Fruit fly (Drosophila melanogaster) whole organism, adult: ENCODE results near the gene Top2.
A peak's percentile ranks its signal among the peaks of the same experiment; 100 is the strongest.

Experiments used
- CG11617 ChIP-seq: fragments of 200-800 bp; sonication (Bioruptor generic); optimal IDR thresholded peaks from 2 replicates; lab custom pipeline; 2017; ENCODE audit warnings: mild to moderate bottlenecking, missing biosample characterization, missing genetic modification reagents, missing genetic modification characterization
- CG12768 ChIP-seq: fragments of 200-800 bp; sonication (Bioruptor generic); optimal IDR thresholded peaks from 2 replicates; lab custom pipeline; 2017; ENCODE audit warnings: missing biosample characterization, missing genetic modification characterization, mild to moderate bottlenecking, moderate library complexity, missing genetic modification reagents
- CG14711 ChIP-seq: fragments of 200-800 bp; sonication (Bioruptor generic); optimal IDR thresholded peaks from 2 replicates; lab custom pipeline; 2018; ENCODE audit warnings: missing biosample characterization, mild to moderate bottlenecking, missing genetic modification characterization, moderate library complexity
- CG1620 ChIP-seq: fragments of 200-800 bp; sonication (Bioruptor generic); optimal IDR thresholded peaks from 2 replicates; lab custom pipeline; 2016; ENCODE audit warnings: missing biosample characterization, missing genetic modification characterization
- CG33017 ChIP-seq: fragments of 200-800 bp; sonication (Bioruptor generic); optimal IDR thresholded peaks from 2 replicates; lab custom pipeline; 2018; ENCODE audit warnings: missing biosample characterization, mild to moderate bottlenecking, missing genetic modification characterization, moderate library complexity
- CG5204 ChIP-seq: fragments of 200-800 bp; sonication (Bioruptor generic); optimal IDR thresholded peaks from 2 replicates; lab custom pipeline; 2016; ENCODE audit warnings: missing biosample characterization, missing genetic modification characterization
- CG7045 ChIP-seq: fragments of 200-800 bp; sonication (Bioruptor generic); optimal IDR thresholded peaks from 2 replicates; lab custom pipeline; 2017; ENCODE audit warnings: missing biosample characterization, mild to moderate bottlenecking, missing genetic modification characterization
- CG7101 ChIP-seq: fragments of 200-800 bp; sonication (Bioruptor generic); optimal IDR thresholded peaks from 2 replicates; lab custom pipeline; 2018; ENCODE audit warnings: missing biosample characterization, mild to moderate bottlenecking, missing genetic modification characterization, moderate library complexity
- Clk ChIP-seq: fragments of 200-800 bp; sonication (Bioruptor generic); optimal IDR thresholded peaks from 2 replicates; lab custom pipeline; 2017; ENCODE audit warnings: missing biosample characterization, missing genetic modification characterization
- Crg-1 ChIP-seq: fragments of 200-800 bp; sonication (Bioruptor generic); optimal IDR thresholded peaks from 2 replicates; lab custom pipeline; 2016; ENCODE audit warnings: missing biosample characterization, missing genetic modification characterization
- Hr96 ChIP-seq: fragments of 200-800 bp; sonication (Bioruptor generic); optimal IDR thresholded peaks from 2 replicates; lab custom pipeline; 2016; ENCODE audit warnings: missing biosample characterization, missing genetic modification characterization
- Mnt ChIP-seq: fragments of 200-800 bp; sonication (Bioruptor generic); optimal IDR thresholded peaks from 2 replicates; lab custom pipeline; 2016; ENCODE audit warnings: missing biosample characterization, mild to moderate bottlenecking, missing genetic modification characterization
- bab1 ChIP-seq: fragments of 200-800 bp; sonication (Bioruptor generic); optimal IDR thresholded peaks from 3 replicates; lab custom pipeline; 2019; ENCODE audit warnings: missing biosample characterization, mild to moderate bottlenecking, missing genetic modification characterization, moderate library complexity
- cic ChIP-seq: fragments of 200-800 bp; sonication (Bioruptor generic); optimal IDR thresholded peaks from 2 replicates; lab custom pipeline; 2017; ENCODE audit warnings: missing biosample characterization, mild to moderate bottlenecking, missing genetic modification characterization, moderate library complexity
- cnc ChIP-seq, 2 experiments: fragments of >200 bp; optimal IDR thresholded peaks; 2 replicates each; lab custom pipeline; 2017
- kay ChIP-seq: fragments of 200-800 bp; sonication (Bioruptor generic); peaks from one replicate; lab custom pipeline; 2016; ENCODE audit warnings: missing biosample characterization, missing genetic modification characterization, borderline replicate concordance
- ovo ChIP-seq: fragments of 200-800 bp; sonication (Bioruptor generic); optimal IDR thresholded peaks from 2 replicates; lab custom pipeline; 2016; ENCODE audit warnings: missing biosample characterization, missing genetic modification characterization
- pad ChIP-seq: fragments of 200-800 bp; sonication (Bioruptor generic); optimal IDR thresholded peaks from 3 replicates; lab custom pipeline; 2017; ENCODE audit warnings: missing biosample characterization, missing genetic modification characterization, mild to moderate bottlenecking, moderate library complexity, missing genetic modification reagents
- tj ChIP-seq: fragments of 200-800 bp; sonication (Bioruptor generic); optimal IDR thresholded peaks from 3 replicates; lab custom pipeline; 2017; ENCODE audit warnings: missing biosample characterization, mild to moderate bottlenecking, missing genetic modification characterization, moderate library complexity
- toe ChIP-seq: fragments of 200-800 bp; sonication (Bioruptor generic); optimal IDR thresholded peaks from 2 replicates; lab custom pipeline; 2016; ENCODE audit warnings: missing biosample characterization, missing genetic modification characterization

The Top2 gene

DNA sequence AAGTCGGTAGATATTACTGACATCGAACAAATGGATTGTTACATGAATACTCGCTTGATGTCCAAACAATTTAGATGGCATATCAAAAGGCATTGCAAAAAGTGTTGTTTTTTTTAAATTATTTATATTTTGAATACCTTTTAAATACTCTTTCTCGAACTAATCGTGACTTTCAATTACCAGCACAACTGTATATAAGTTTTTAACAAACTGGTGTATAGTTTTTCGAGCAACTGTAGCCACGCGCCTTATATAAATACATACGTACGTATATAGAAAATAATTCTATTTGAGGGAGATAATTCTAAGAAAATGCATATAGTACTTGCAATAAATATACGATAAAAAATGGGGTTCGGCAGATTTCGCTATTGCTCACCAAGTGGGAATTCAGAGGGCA, 13.0 kb downstream of the Top2 start:
- TF ChIP-seq CG5204: no peak
- TF ChIP-seq kay: peak; percentile 94

DNA sequence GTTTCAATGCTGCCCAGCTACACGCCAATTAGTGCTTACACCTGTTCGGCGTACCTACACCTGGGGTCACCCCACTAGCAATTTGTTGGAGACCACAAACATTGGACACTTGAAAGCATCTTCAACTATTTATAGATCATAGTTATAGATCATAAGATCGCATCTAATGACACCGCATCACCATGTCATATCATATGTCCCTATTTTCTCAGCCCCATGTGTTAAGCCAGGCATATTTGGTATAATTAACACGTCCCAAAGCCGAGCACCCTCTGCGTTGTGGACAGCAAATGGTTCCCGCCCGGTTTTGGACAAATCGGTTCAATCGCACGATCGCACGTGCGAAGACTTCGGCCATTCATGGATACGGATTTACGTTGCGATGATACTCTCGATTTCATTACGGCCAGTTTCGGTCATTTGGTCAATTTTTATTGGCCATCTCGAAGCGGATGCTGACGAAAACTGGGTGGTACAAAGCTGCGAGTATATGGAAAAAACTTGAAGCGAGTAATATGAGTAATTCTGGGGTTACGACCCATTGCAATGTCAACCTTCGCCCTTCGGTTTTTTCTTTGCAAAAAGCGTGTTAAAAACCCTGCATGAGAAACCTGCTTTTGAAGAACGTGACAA, 13.6 kb downstream of the Top2 start:
- TF ChIP-seq CG11617 (GFP tag; lab: Kevin White, UChicago) (no peak), CG1620 (GFP tag; lab: Kevin White, UChicago) (peak; percentile 5), toe (GFP tag; lab: Kevin White, UChicago) (no peak), Crg-1 (GFP tag; lab: Kevin White, UChicago) (no peak), CG7101 (tag; lab: Kevin White, UChicago) (peak; percentile 22), kay (no peak), bab1 (GFP tag; lab: Kevin White, UChicago) (no peak), Hr96 (GFP tag; lab: Kevin White, UChicago) (no peak), cnc (optimal IDR thresholded peaks at IDR 0.05; lab: Kevin White, UChicago) (no peak), CG12768 (GFP tag; lab: Kevin White, UChicago) (no peak), Clk (GFP tag; lab: Kevin White, UChicago) (no peak), Mnt (GFP tag; lab: Kevin White, UChicago) (no peak), cic (no peak)

DNA sequence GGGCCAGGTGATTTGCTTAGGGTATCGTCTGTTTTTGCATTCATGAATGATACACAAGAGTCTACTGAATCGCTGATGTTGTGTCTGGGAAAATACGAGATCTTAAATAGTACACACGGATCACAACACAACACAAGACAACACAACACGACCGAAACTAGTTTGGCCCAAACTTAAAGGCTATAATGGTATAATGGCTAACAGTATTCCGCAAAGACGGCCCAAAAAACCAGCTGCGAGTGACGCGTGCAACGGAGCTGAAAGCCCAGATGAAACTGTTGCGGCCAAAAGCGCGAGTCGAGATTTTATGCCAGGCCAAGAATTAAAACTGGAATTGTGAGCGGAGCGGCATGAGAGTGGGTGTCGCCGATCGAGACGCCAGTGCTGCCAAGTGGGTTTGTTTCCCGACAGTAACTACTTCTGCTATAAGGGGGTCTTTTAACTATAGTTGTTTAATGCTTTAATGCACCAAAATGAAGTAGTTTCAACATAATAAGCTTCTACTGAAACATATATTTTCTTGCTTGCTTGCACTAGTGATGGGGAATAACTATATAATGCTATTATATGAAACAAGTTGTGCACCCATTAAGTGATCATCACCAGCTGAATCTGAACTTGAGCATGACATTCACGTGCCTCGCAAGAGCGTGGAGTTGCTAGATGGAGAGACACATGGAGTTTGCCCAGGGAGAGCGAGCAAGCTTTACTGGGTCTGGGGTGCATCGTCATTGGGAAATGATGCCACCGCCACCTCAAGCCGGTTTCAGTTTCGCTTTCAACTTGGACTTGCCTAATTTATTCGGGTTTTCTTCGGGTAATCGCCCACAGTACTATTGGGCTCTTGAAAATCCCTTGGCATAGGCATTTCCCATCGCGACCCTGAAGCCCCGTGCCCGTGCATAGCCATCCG, 14.3 kb downstream of the Top2 start:
- no peak for TF ChIP-seq CG5204
- TF ChIP-seq CG7045 (GFP tag; lab: Kevin White, UChicago): no peak
- TF ChIP-seq Hr96 (GFP tag; lab: Kevin White, UChicago): no peak
- no peak for TF ChIP-seq pad (GFP tag; lab: Kevin White, UChicago)
- no peak for TF ChIP-seq toe (GFP tag; lab: Kevin White, UChicago)
- TF ChIP-seq bab1 (GFP tag; lab: Kevin White, UChicago): no peak
- TF ChIP-seq CG14711: no peak
- no peak for TF ChIP-seq Mnt (GFP tag; lab: Kevin White, UChicago)
- no peak for TF ChIP-seq CG11617 (GFP tag; lab: Kevin White, UChicago)
- no peak for TF ChIP-seq cnc (optimal IDR thresholded peaks at IDR 0.05; lab: Kevin White, UChicago)
- TF ChIP-seq Clk (GFP tag; lab: Kevin White, UChicago): no peak
- TF ChIP-seq Crg-1 (GFP tag; lab: Kevin White, UChicago): no peak
- TF ChIP-seq CG7101 (tag; lab: Kevin White, UChicago): no peak
- TF ChIP-seq CG1620 (GFP tag; lab: Kevin White, UChicago): no peak
- no peak for TF ChIP-seq tj (GFP tag; lab: Kevin White, UChicago)
- TF ChIP-seq CG12768 (GFP tag; lab: Kevin White, UChicago): no peak
- TF ChIP-seq cic: no peak
- no peak for TF ChIP-seq kay
- no peak for TF ChIP-seq CG33017 (tag; lab: Kevin White, UChicago)

DNA sequence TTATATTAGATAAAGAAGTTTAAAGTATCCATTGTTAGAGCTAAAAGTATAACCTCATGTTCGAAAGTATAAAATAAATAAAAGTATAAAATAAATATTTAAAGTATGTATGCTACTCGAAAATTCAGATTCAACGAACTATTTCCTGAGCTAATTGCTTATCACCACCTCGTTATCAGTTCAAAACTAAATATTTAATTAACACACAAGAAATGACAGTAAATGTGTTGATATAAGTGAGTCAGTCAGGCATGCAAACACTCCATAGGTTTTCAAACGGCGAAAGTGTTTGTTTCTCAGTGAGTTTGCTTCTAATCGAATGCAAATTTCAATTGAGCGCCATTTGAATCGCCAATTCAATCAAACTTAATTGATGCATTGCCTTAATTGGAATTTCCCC, 19.0 kb downstream of the Top2 start:
- TF ChIP-seq Clk (GFP tag; lab: Kevin White, UChicago) (no peak), cic (peak; percentile 89), cnc (optimal IDR thresholded peaks at IDR 0.05; lab: Kevin White, UChicago) (no peak), bab1 (GFP tag; lab: Kevin White, UChicago) (no peak), CG11617 (GFP tag; lab: Kevin White, UChicago) (peak; percentile 40), ovo (GFP tag; lab: Kevin White, UChicago) (peak; percentile 34), kay (no peak), tj (GFP tag; lab: Kevin White, UChicago) (no peak), CG14711 (peak; percentile 10), CG1620 (GFP tag; lab: Kevin White, UChicago) (no peak), CG7045 (GFP tag; lab: Kevin White, UChicago) (peak; percentile 57), toe (GFP tag; lab: Kevin White, UChicago) (peak; percentile 6), CG7101 (tag; lab: Kevin White, UChicago) (peak; percentile 72), Hr96 (GFP tag; lab: Kevin White, UChicago) (no peak), CG12768 (GFP tag; lab: Kevin White, UChicago) (peak; percentile 11), pad (GFP tag; lab: Kevin White, UChicago) (peak; percentile 26), CG5204 (no peak), Mnt (GFP tag; lab: Kevin White, UChicago) (no peak), Crg-1 (GFP tag; lab: Kevin White, UChicago) (no peak), CG33017 (tag; lab: Kevin White, UChicago) (peak; percentile 66)

DNA sequence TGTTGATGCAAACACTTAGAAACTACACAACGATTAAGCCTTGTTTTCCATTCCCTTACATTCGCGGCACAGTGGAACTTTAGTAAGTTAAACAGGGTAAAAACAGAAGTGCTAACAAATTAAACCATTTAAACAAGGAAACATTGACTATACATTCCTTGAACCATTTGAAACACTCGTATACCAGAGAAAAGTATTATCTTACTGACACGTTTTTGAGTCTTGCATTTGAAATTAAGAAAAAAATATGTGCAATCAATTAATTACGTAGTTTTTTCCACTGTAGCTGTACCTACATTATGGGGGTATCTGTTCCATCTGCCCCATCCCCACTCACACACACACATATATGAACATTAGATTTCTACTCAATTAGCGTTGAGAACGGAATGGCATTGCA, 20.0 kb downstream of the Top2 start:
- TF ChIP-seq Mnt (GFP tag; lab: Kevin White, UChicago) (peak; percentile 25), CG14711 (peak; percentile 60), CG12768 (GFP tag; lab: Kevin White, UChicago) (peak; percentile 76), toe (GFP tag; lab: Kevin White, UChicago) (peak; percentile 64), ovo (GFP tag; lab: Kevin White, UChicago) (peak; percentile 3), cic (peak; percentile 36), kay (peak; percentile 85), CG5204 (peak; percentile 52), CG33017 (tag; lab: Kevin White, UChicago) (peak; percentile 71), CG7101 (tag; lab: Kevin White, UChicago) (peak; percentile 62), pad (GFP tag; lab: Kevin White, UChicago) (peak; percentile 33), CG11617 (GFP tag; lab: Kevin White, UChicago) (peak; percentile 20), CG1620 (GFP tag; lab: Kevin White, UChicago) (no peak), Hr96 (GFP tag; lab: Kevin White, UChicago) (peak; percentile 60), Crg-1 (GFP tag; lab: Kevin White, UChicago) (peak; percentile 20), CG7045 (GFP tag; lab: Kevin White, UChicago) (peak; percentile 31), Clk (GFP tag; lab: Kevin White, UChicago) (peak; percentile 31), cnc (optimal IDR thresholded peaks at IDR 0.05; lab: Kevin White, UChicago) (no peak), tj (GFP tag; lab: Kevin White, UChicago) (peak; percentile 67), bab1 (GFP tag; lab: Kevin White, UChicago) (peak; percentile 2)
